Worm (Caenorhabditis elegans): ENCODE results near the gene sti-1.
A peak's percentile ranks its signal among the peaks of the same experiment; 100 is the strongest.

The sti-1 gene

ce11 chrV:725807-726572 is 47.3 kb upstream of the sti-1 start:
- TF ChIP-seq nhr-25 (tag; optimal IDR thresholded peaks at IDR 0.05; ENCODE audit: borderline replicate concordance, insufficient read depth) (peak; percentile 2), zip-11 (GFP tag; IDR thresholded peaks at IDR 0.05) (0 out of 2 replicates have a peak, but pooled peaks have one; percentile 29), daf-8 (GFP tag; IDR thresholded peaks at IDR 0.05) (no peak), dpl-1 (GFP tag; optimal IDR thresholded peaks at IDR 0.05) (no peak), skn-1 (tag; optimal IDR thresholded peaks at IDR 0.05) (no peak), egl-43 (GFP tag; IDR thresholded peaks at IDR 0.05) (no peak), unc-39 (tag; optimal IDR thresholded peaks at IDR 0.05) (no peak), dmd-8 (GFP tag; IDR thresholded peaks at IDR 0.05) (no peak), daf-16 (GFP tag; optimal IDR thresholded peaks at IDR 0.05) (no peak), daf-16 (tag; optimal IDR thresholded peaks at IDR 0.05) (peak; percentile 62), nhr-76 (tag; optimal IDR thresholded peaks at IDR 0.05) (no peak), mes-2 (tag; optimal IDR thresholded peaks at IDR 0.05; ENCODE audit: poor library complexity, severe bottlenecking) (no peak), T26A8.4 (GFP tag; IDR thresholded peaks at IDR 0.05) (peak; percentile 58; the same call in 1 of the 2 replicates), vab-7 (GFP tag; IDR thresholded peaks at IDR 0.05) (no peak), F44E2.7 (GFP tag; IDR thresholded peaks at IDR 0.05) (0 out of 2 replicates have a peak, but pooled peaks have one; percentile 46), aha-1 (tag) (peak; percentile 96), zfp-2 (tag; optimal IDR thresholded peaks at IDR 0.05) (no peak), ceh-28 (tag; optimal IDR thresholded peaks at IDR 0.05) (no peak), zag-1 (tag; optimal IDR thresholded peaks at IDR 0.05) (no peak), jun-1 (tag; optimal IDR thresholded peaks at IDR 0.05) (peak; percentile 36), hlh-11 (tag; optimal IDR thresholded peaks at IDR 0.05) (no peak), ZK546.5 (tag; optimal IDR thresholded peaks at IDR 0.05) (no peak), fkh-10 (GFP tag; optimal IDR thresholded peaks at IDR 0.05) (no peak), nhr-42 (GFP tag; IDR thresholded peaks at IDR 0.05) (0 out of 2 replicates have a peak, but pooled peaks have one; percentile 28), mdl-1 (tag; optimal IDR thresholded peaks at IDR 0.05) (no peak), nhr-102 (tag; optimal IDR thresholded peaks at IDR 0.05) (no peak), lin-1 (GFP tag; IDR thresholded peaks at IDR 0.05) (no peak), ctbp-1 (GFP tag; IDR thresholded peaks at IDR 0.05) (no peak), lsy-2 (tag; optimal IDR thresholded peaks at IDR 0.05) (no peak), ama-1 (optimal IDR thresholded peaks at IDR 0.05) (peak; percentile 93), ceh-32 (tag; optimal IDR thresholded peaks at IDR 0.05; ENCODE audit: poor library complexity) (no peak), zip-2 (tag; optimal IDR thresholded peaks at IDR 0.05) (no peak), cey-2 (tag; optimal IDR thresholded peaks at IDR 0.05; ENCODE audit: borderline replicate concordance, insufficient read depth) (no peak), Y75B8A.6 (GFP tag; IDR thresholded peaks at IDR 0.05) (no peak), lin-39 (tag; optimal IDR thresholded peaks at IDR 0.05) (no peak), madf-9 (GFP tag; conservative IDR thresholded peaks at IDR 0.05) (0 out of 2 replicates have a peak, but pooled peaks have one; percentile 3), fos-1 (tag; optimal IDR thresholded peaks at IDR 0.05) (no peak), aly-2 (tag; optimal IDR thresholded peaks at IDR 0.05) (no peak), php-3 (GFP tag; IDR thresholded peaks at IDR 0.05) (no peak), F37D6.2 (tag; optimal IDR thresholded peaks at IDR 0.05) (no peak), hlh-30 (tag; optimal IDR thresholded peaks at IDR 0.05; ENCODE audit: insufficient read depth) (no peak), ceh-82 (tag; optimal IDR thresholded peaks at IDR 0.05) (no peak), nhr-41 (GFP tag; IDR thresholded peaks at IDR 0.05) (no peak), nhr-237 (tag; optimal IDR thresholded peaks at IDR 0.05) (no peak), daf-19 (GFP tag; conservative IDR thresholded peaks at IDR 0.05) (no peak)
